Fruit fly (Drosophila melanogaster) whole organism, pupa: ENCODE measurements around the gene Fer2LCH.

ENCODE experiments used
- CG12605 ChIP-seq: fragments of 200-800 bp; sonication (Bioruptor generic); IDR thresholded peaks from 2 replicates; pipeline ENCODE4 v1.3.6; 2022; ENCODE audit warnings: missing biosample characterization, missing genetic modification characterization
- CG32121 ChIP-seq: fragments of 200-800 bp; sonication (Bioruptor generic); IDR thresholded peaks from 2 replicates; pipeline ENCODE4 v1.3.6; 2022; ENCODE audit warnings: missing biosample characterization, missing genetic modification characterization
- CG8159 ChIP-seq: fragments of 200-800 bp; sonication (Bioruptor generic); optimal IDR thresholded peaks from 3 replicates; lab custom pipeline; 2018; ENCODE audit warnings: missing biosample characterization, mild to moderate bottlenecking, missing genetic modification characterization, moderate library complexity
- D1 ChIP-seq: fragments of 200-800 bp; sonication (Bioruptor generic); optimal IDR thresholded peaks from 2 replicates; lab custom pipeline; 2018; ENCODE audit warnings: missing biosample characterization, mild to moderate bottlenecking, missing genetic modification characterization, moderate library complexity
- Ets98B ChIP-seq: fragments of 200-800 bp; sonication (Bioruptor generic); IDR thresholded peaks from 2 replicates; pipeline ENCODE4 v1.3.6; 2022; ENCODE audit warnings: missing biosample characterization, missing genetic modification characterization

- peak; percentile 86 for TF ChIP-seq CG32121
- TF ChIP-seq CG8159 (tag; lab: Kevin White, UChicago), result peak; percentile 97
- peak; percentile 59 for TF ChIP-seq CG12605 (GFP tag; lab: Robert Waterston, UW)
- no peak; the same call in 1 of the 2 replicates for TF ChIP-seq Ets98B (GFP tag; lab: Robert Waterston, UW)
- TF ChIP-seq D1 (tag; lab: Kevin White, UChicago), result peak; percentile 88
These were observed 739 bp downstream of the Fer2LCH start for dm6 chr3R:30388215-30388871.
